Worm (Caenorhabditis elegans): ENCODE data around the gene E02H9.1.
"Not testable (repeated sequence)": the region's sequence is repeated elsewhere in the genome, so short reads cannot be mapped to it uniquely, and the experiment has no call there.

- not testable (repeated sequence) for TF ChIP-seq lsy-2 (tag; optimal IDR thresholded peaks at IDR 0.05); ztf-11 (tag; optimal IDR thresholded peaks at IDR 0.05); ces-1 (GFP tag; optimal IDR thresholded peaks at IDR 0.05); nhr-12 (tag; optimal IDR thresholded peaks at IDR 0.05); unc-62 (GFP tag; optimal IDR thresholded peaks at IDR 0.05); mep-1 (tag; optimal IDR thresholded peaks at IDR 0.05); tbx-8 (GFP tag; optimal IDR thresholded peaks at IDR 0.05); lin-13 (tag; optimal IDR thresholded peaks at IDR 0.05); snpc-4 (tag; optimal IDR thresholded peaks at IDR 0.05); blmp-1 (tag; optimal IDR thresholded peaks at IDR 0.05); nhr-28 (tag; optimal IDR thresholded peaks at IDR 0.05); elt-1 (tag; optimal IDR thresholded peaks at IDR 0.05; ENCODE audit: borderline replicate concordance, insufficient read depth); nhr-237 (tag; optimal IDR thresholded peaks at IDR 0.05)
Measured at ce11 chrIII:2435373-2435772, 32.9 kb upstream of the E02H9.1 start, which contains the start of gene W04B5.6.

All from whole organism, mixed stage, embryonic.